Fruit fly (Drosophila melanogaster) whole organism, embryonic: ENCODE measurements around the gene Herc4.

Experiments used
- Antp ChIP-seq: fragments of 200-800 bp; sonication (Bioruptor generic); optimal IDR thresholded peaks from 3 replicates; lab custom pipeline; 2016; ENCODE audit warnings: missing biosample characterization, missing genetic modification characterization
- Atf6 ChIP-seq: fragments of 200-800 bp; sonication (Bioruptor generic); IDR thresholded peaks from 2 replicates; pipeline ENCODE4 v1.3.6; 2022; ENCODE audit warnings: missing biosample characterization, missing genetic modification characterization
- Bdp1 ChIP-seq: fragments of 200-800 bp; sonication (Bioruptor generic); optimal IDR thresholded peaks from 3 replicates; lab custom pipeline; 2016; ENCODE audit warnings: missing biosample characterization, missing genetic modification characterization
- Bgb ChIP-seq: fragments of 200-800 bp; sonication (Bioruptor generic); IDR thresholded peaks from 2 replicates; pipeline ENCODE4 v1.3.6; 2022; ENCODE audit warnings: missing biosample characterization, missing genetic modification characterization; ENCODE audit not compliant: partially characterized antibody
- Blimp-1 ChIP-seq: fragments of 200-800 bp; sonication (Bioruptor generic); optimal IDR thresholded peaks from 3 replicates; lab custom pipeline; 2018; ENCODE audit warnings: missing biosample characterization, missing genetic modification characterization, mild to moderate bottlenecking, moderate library complexity, missing genetic modification reagents
- CG10267 ChIP-seq: fragments of 200-800 bp; sonication (Bioruptor generic); optimal IDR thresholded peaks from 2 replicates; lab custom pipeline; 2018; ENCODE audit warnings: missing biosample characterization, mild to moderate bottlenecking, missing genetic modification characterization, moderate library complexity
- CG10274 ChIP-seq: fragments of 200-800 bp; sonication (Bioruptor generic); optimal IDR thresholded peaks from 3 replicates; lab custom pipeline; 2017; ENCODE audit warnings: missing biosample characterization, mild to moderate bottlenecking, missing genetic modification characterization
- CG1233 ChIP-seq: fragments of 200-800 bp; sonication (Bioruptor generic); optimal IDR thresholded peaks from 4 replicates; lab custom pipeline; 2018; ENCODE audit warnings: missing biosample characterization, mild to moderate bottlenecking, missing genetic modification characterization
- CG12659 ChIP-seq: fragments of 200-800 bp; sonication (Bioruptor generic); optimal IDR thresholded peaks from 3 replicates; lab custom pipeline; 2017; ENCODE audit warnings: mild to moderate bottlenecking, missing biosample characterization, missing genetic modification reagents, missing genetic modification characterization
- CG12769 ChIP-seq: fragments of 200-800 bp; sonication (Bioruptor generic); optimal IDR thresholded peaks from 2 replicates; lab custom pipeline; 2019; ENCODE audit warnings: missing biosample characterization, mild to moderate bottlenecking, missing genetic modification characterization, moderate library complexity
- CG13287 ChIP-seq: fragments of 200-800 bp; sonication (Bioruptor generic); IDR thresholded peaks from 2 replicates; pipeline ENCODE4 v1.3.6; 2022; ENCODE audit warnings: missing biosample characterization, missing genetic modification characterization; ENCODE audit not compliant: partially characterized antibody
- CG15696 ChIP-seq: fragments of 200-800 bp; sonication (Bioruptor generic); optimal IDR thresholded peaks from 2 replicates; lab custom pipeline; 2019; ENCODE audit warnings: missing biosample characterization, mild to moderate bottlenecking, missing genetic modification characterization, moderate library complexity
- CG17186 ChIP-seq: fragments of 200-800 bp; sonication (Bioruptor generic); optimal IDR thresholded peaks from 3 replicates; lab custom pipeline; 2017; ENCODE audit warnings: missing biosample characterization, missing genetic modification reagents, missing genetic modification characterization
- CG17328 ChIP-seq: fragments of 200-800 bp; sonication (Bioruptor generic); IDR thresholded peaks from 2 replicates; pipeline ENCODE4 v1.3.6; 2022; ENCODE audit warnings: missing biosample characterization, missing genetic modification characterization
- CG2116 ChIP-seq: fragments of 200-800 bp; sonication (Bioruptor generic); optimal IDR thresholded peaks from 3 replicates; lab custom pipeline; 2018; ENCODE audit warnings: missing biosample characterization, mild to moderate bottlenecking, missing genetic modification characterization
- CG2712 ChIP-seq: fragments of 200-800 bp; optimal IDR thresholded peaks from 3 replicates; lab custom pipeline; 2019; ENCODE audit warnings: missing biosample characterization, mild to moderate bottlenecking, missing genetic modification characterization, moderate library complexity
- CG3163 ChIP-seq: fragments of 200-800 bp; sonication (Bioruptor generic); optimal IDR thresholded peaks from 3 replicates; lab custom pipeline; 2016; ENCODE audit warnings: missing biosample characterization, missing genetic modification characterization
- CG32767 ChIP-seq: fragments of 200-800 bp; sonication (Bioruptor generic); IDR thresholded peaks from 2 replicates; pipeline ENCODE4 v1.3.6; 2022; ENCODE audit warnings: missing biosample characterization, missing genetic modification characterization
- CG34224 ChIP-seq: fragments of 200-800 bp; sonication (Bioruptor generic); IDR thresholded peaks from 3 replicates; pipeline ENCODE4 v1.3.6; 2022; ENCODE audit warnings: missing biosample characterization, missing genetic modification characterization; ENCODE audit not compliant: partially characterized antibody
- CG3847 ChIP-seq: fragments of 200-800 bp; sonication (Bioruptor generic); IDR thresholded peaks from 2 replicates; pipeline ENCODE4 v1.3.6; 2022; ENCODE audit warnings: missing biosample characterization, missing genetic modification characterization
- CG4424 ChIP-seq: fragments of 200-800 bp; sonication (Bioruptor generic); optimal IDR thresholded peaks from 3 replicates; lab custom pipeline; 2016; ENCODE audit warnings: missing biosample characterization, missing genetic modification characterization
- CG8281 ChIP-seq: fragments of 200-800 bp; sonication (Bioruptor generic); optimal IDR thresholded peaks from 2 replicates; lab custom pipeline; 2018; ENCODE audit warnings: missing biosample characterization, mild to moderate bottlenecking, missing genetic modification characterization, moderate library complexity
- CG8478 ChIP-seq: fragments of >200 bp; optimal IDR thresholded peaks from 2 replicates; lab custom pipeline; 2018
- CkIIα-i1 ChIP-seq: fragments of 200-800 bp; sonication (Bioruptor generic); IDR thresholded peaks from 2 replicates; pipeline ENCODE4 v1.3.6; 2022; ENCODE audit warnings: missing biosample characterization, missing genetic modification characterization
- Dbx ChIP-seq: fragments of 200-800 bp; sonication (Bioruptor generic); IDR thresholded peaks from 3 replicates; pipeline ENCODE4 v1.3.6; 2022; ENCODE audit warnings: missing biosample characterization, missing genetic modification characterization
- Dll ChIP-seq: fragments of 200-800 bp; sonication (Bioruptor generic); IDR thresholded peaks from 4 replicates; pipeline ENCODE4 v1.3.6; 2022; ENCODE audit warnings: missing biosample characterization, missing genetic modification characterization; ENCODE audit not compliant: partially characterized antibody
- E2f2 ChIP-seq: fragments of 200-800 bp; sonication (Bioruptor generic); IDR thresholded peaks from 2 replicates; pipeline ENCODE4 v1.3.6; 2022; ENCODE audit warnings: missing biosample characterization, missing genetic modification characterization
- Ets97D ChIP-seq: fragments of 200-800 bp; sonication (Bioruptor generic); optimal IDR thresholded peaks from 3 replicates; lab custom pipeline; 2016; ENCODE audit warnings: missing biosample characterization, missing genetic modification characterization
- HmgZ ChIP-seq: fragments of 200-800 bp; sonication (Bioruptor generic); optimal IDR thresholded peaks from 2 replicates; lab custom pipeline; 2018; ENCODE audit warnings: missing biosample characterization, mild to moderate bottlenecking, missing genetic modification characterization
- Mes4 ChIP-seq: fragments of 200-800 bp; sonication (Bioruptor generic); optimal IDR thresholded peaks from 2 replicates; lab custom pipeline; 2016; ENCODE audit warnings: missing biosample characterization, missing genetic modification characterization
- PHDP ChIP-seq: fragments of 200-800 bp; sonication (Bioruptor generic); optimal IDR thresholded peaks from 3 replicates; lab custom pipeline; 2018; ENCODE audit warnings: missing biosample characterization, mild to moderate bottlenecking, missing genetic modification characterization, moderate library complexity
- Pdp1 ChIP-seq, 2 experiments: fragments of 200-800 bp; sonication (Bioruptor generic); optimal IDR thresholded peaks; 3 replicates each; lab custom pipeline; 2016; ENCODE audit warnings: missing biosample characterization in 2 of 2, missing genetic modification characterization in 2 of 2, mild to moderate bottlenecking in 1 of 2, moderate library complexity in 1 of 2
- Sry-δ ChIP-seq: fragments of 200-800 bp; sonication (Bioruptor generic); optimal IDR thresholded peaks from 2 replicates; lab custom pipeline; 2016; ENCODE audit warnings: missing biosample characterization, missing genetic modification characterization
- TFAM ChIP-seq: fragments of 200-800 bp; sonication (Bioruptor generic); optimal IDR thresholded peaks from 2 replicates; lab custom pipeline; 2017; ENCODE audit warnings: missing biosample characterization, missing genetic modification characterization, inconsistent platforms
- caup ChIP-seq: fragments of 200-800 bp; sonication (Bioruptor generic); optimal IDR thresholded peaks from 3 replicates; lab custom pipeline; 2017; ENCODE audit warnings: missing biosample characterization, mild to moderate bottlenecking, missing genetic modification characterization, moderate library complexity; ENCODE audit not compliant: severe bottlenecking
- fd64A ChIP-seq: fragments of 200-800 bp; sonication (Bioruptor generic); optimal IDR thresholded peaks from 3 replicates; lab custom pipeline; 2018; ENCODE audit warnings: missing biosample characterization, mild to moderate bottlenecking, missing genetic modification characterization
- gfzf ChIP-seq: fragments of 200-800 bp; sonication (Bioruptor generic); optimal IDR thresholded peaks from 2 replicates; lab custom pipeline; 2016; ENCODE audit warnings: missing biosample characterization, mild to moderate bottlenecking, missing genetic modification characterization, moderate library complexity
- lab ChIP-seq: fragments of 200-800 bp; sonication (Bioruptor generic); optimal IDR thresholded peaks from 3 replicates; lab custom pipeline; 2017; ENCODE audit warnings: missing biosample characterization, missing genetic modification characterization, mild to moderate bottlenecking, moderate library complexity, missing genetic modification reagents
- luna ChIP-seq: fragments of 200-800 bp; sonication (Bioruptor generic); optimal IDR thresholded peaks from 2 replicates; lab custom pipeline; 2016; ENCODE audit warnings: missing biosample characterization, missing genetic modification characterization
- pnt ChIP-seq: fragments of 200-800 bp; sonication (Bioruptor generic); optimal IDR thresholded peaks from 3 replicates; lab custom pipeline; 2016; ENCODE audit warnings: missing biosample characterization, missing genetic modification characterization
- pros ChIP-seq: fragments of 200-800 bp; sonication (Bioruptor generic); optimal IDR thresholded peaks from 3 replicates; lab custom pipeline; 2019; ENCODE audit warnings: missing biosample characterization, mild to moderate bottlenecking, missing genetic modification characterization, moderate library complexity
- pzg ChIP-seq: fragments of 200-800 bp; sonication (Bioruptor generic); optimal IDR thresholded peaks from 3 replicates; lab custom pipeline; 2018; ENCODE audit warnings: missing biosample characterization, mild to moderate bottlenecking, missing genetic modification characterization, moderate library complexity
- tio ChIP-seq: fragments of 200-800 bp; sonication (Bioruptor generic); optimal IDR thresholded peaks from 2 replicates; lab custom pipeline; 2017; ENCODE audit warnings: missing biosample characterization, missing genetic modification characterization, inconsistent platforms
- tll ChIP-seq, 2 experiments: fragments of 200-800 bp in 1 of 2; fragments of >200 bp in 1 of 2; sonication (Bioruptor generic) in 1 of 2; optimal IDR thresholded peaks; 2 replicates each; lab custom pipeline; 2017 to 2019; ENCODE audit warnings: missing biosample characterization in 2 of 2, missing genetic modification characterization in 2 of 2, mild to moderate bottlenecking in 1 of 2, moderate library complexity in 1 of 2
- tup ChIP-seq: fragments of 200-800 bp; sonication (Bioruptor generic); optimal IDR thresholded peaks from 2 replicates; lab custom pipeline; 2016; ENCODE audit warnings: missing biosample characterization, mild to moderate bottlenecking, missing genetic modification characterization, moderate library complexity
- tx ChIP-seq: fragments of 200-800 bp; sonication (Bioruptor generic); optimal IDR thresholded peaks from 2 replicates; lab custom pipeline; 2016; ENCODE audit warnings: missing biosample characterization, missing genetic modification characterization
- unc-4 ChIP-seq: fragments of 200-800 bp; sonication (Bioruptor generic); IDR thresholded peaks from 2 replicates; pipeline ENCODE4 v1.3.6; 2022; ENCODE audit warnings: missing biosample characterization, missing genetic modification characterization; ENCODE audit not compliant: partially characterized antibody
- zfh2 ChIP-seq: fragments of 200-800 bp; sonication (Bioruptor generic); optimal IDR thresholded peaks from 2 replicates; lab custom pipeline; 2016; ENCODE audit warnings: missing biosample characterization, missing genetic modification characterization

Herc4 gene

dm6 chr3L:1307005-1307632, 6.4 kb upstream of the Herc4 start, which contains the start of the genes Ctr9 and Nt5a (continued):
- TF ChIP-seq tup (GFP tag; lab: Kevin White, UChicago), result no peak
- TF ChIP-seq PHDP (tag; lab: Kevin White, UChicago), result peak; percentile 29
- TF ChIP-seq zfh2 (GFP tag; lab: Kevin White, UChicago), result peak; percentile 75
- TF ChIP-seq gfzf, result peak; percentile 43
- TF ChIP-seq fd64A, result no peak
- TF ChIP-seq Dbx, result peak; percentile 68; the same call in 2 of the 3 replicates
- no peak for TF ChIP-seq CG1233 (GFP tag; lab: Kevin White, UChicago)
- peak; percentile 61 for TF ChIP-seq CG10267 (tag; lab: Kevin White, UChicago)
- TF ChIP-seq CG3847 (GFP tag; lab: Robert Waterston, UW), result peak; percentile 74

DNA sequence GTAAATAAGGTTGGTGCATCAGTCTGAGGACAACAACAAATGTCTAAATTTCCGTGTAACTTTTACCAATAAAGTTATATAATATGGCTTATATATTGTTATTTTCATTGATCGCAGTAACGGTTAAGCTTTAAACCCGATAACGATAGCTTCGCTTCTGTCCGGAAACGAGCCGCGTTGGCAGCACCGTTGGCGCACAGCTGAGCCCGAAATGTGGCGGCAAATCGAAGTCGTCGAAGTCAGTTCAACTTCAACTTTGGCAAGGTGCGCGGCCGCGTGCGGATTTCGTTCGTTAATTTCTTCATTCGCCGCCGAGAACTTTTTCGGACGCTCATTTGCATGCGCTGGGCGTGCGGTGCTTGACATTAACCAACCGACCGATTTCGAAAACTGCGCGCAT, 4.7 kb downstream of the Herc4 start, which contains the start of gene Myo61F:
TSS of gene Myo61F (plus strand) at position 240 of the 400 bp plus-strand sequence.
- TF ChIP-seq CG17186 (GFP tag; lab: Kevin White, UChicago) (peak; percentile 72), CG8478 (lab: Kevin White, UChicago) (no peak), tx (no peak), E2f2 (GFP tag; lab: Robert Waterston, UW) (peak; percentile 89), Sry-δ (GFP tag; lab: Kevin White, UChicago) (peak; percentile 12), CG10274 (GFP tag; lab: Kevin White, UChicago) (no peak), Ets97D (peak; percentile 12), CG34224 (GFP tag; lab: Robert Waterston, UW) (peak; percentile 61; the same call in 1 of the 3 replicates), Antp (GFP tag; lab: Kevin White, UChicago) (no peak), pros (GFP tag; lab: Kevin White, UChicago) (no peak), caup (GFP tag; lab: Kevin White, UChicago) (no peak), Bgb (GFP tag; lab: Robert Waterston, UW) (peak; percentile 58), Blimp-1 (GFP tag; lab: Kevin White, UChicago) (no peak), CG13287 (GFP tag; lab: Robert Waterston, UW) (peak; percentile 77), CG2712 (tag; lab: Kevin White, UChicago) (no peak), CG8281 (no peak), Mes4 (GFP tag; lab: Kevin White, UChicago) (no peak), lab (GFP tag; lab: Kevin White, UChicago) (no peak), CG12659 (no peak), Bdp1 (GFP tag; lab: Kevin White, UChicago) (no peak), CG17328 (no peak), pzg (GFP tag; lab: Kevin White, UChicago) (peak; percentile 74), tll (GFP tag; optimal IDR thresholded peaks at IDR 0.05; lab: Kevin White, UChicago) (no peak), Atf6 (GFP tag; lab: Robert Waterston, UW) (no peak), unc-4 (GFP tag; lab: Robert Waterston, UW) (peak; percentile 53), CG12769 (tag; lab: Kevin White, UChicago) (no peak), tio (GFP tag; lab: Kevin White, UChicago) (no peak), CkIIα-i1 (GFP tag; lab: Robert Waterston, UW) (no peak), Dll (GFP tag; lab: Robert Waterston, UW) (peak; percentile 54; the same call in 3 of the 4 replicates), CG15696 (tag; lab: Kevin White, UChicago) (no peak), CG2116 (GFP tag; lab: Kevin White, UChicago) (peak; percentile 2), CG32767 (GFP tag; lab: Robert Waterston, UW) (no peak), CG3163 (GFP tag; lab: Kevin White, UChicago) (no peak), luna (GFP tag; lab: Kevin White, UChicago) (no peak), TFAM (no peak), Pdp1 (GFP tag; optimal IDR thresholded peaks at IDR 0.05; lab: Kevin White, UChicago) (peak in 1 of 2 experiments; percentile 94), CG4424 (GFP tag; lab: Kevin White, UChicago) (no peak), pnt (GFP tag; lab: Kevin White, UChicago) (no peak), HmgZ (tag; lab: Kevin White, UChicago) (peak; percentile 27)
